Worm (Caenorhabditis elegans) whole organism, mixed stage, embryonic: Measurements from ENCODE around the gene ddo-2.

Experiments used
- bed-3 ChIP-seq: fragments of 200-800 bp; sonication (Bioruptor generic); optimal IDR thresholded peaks from 3 replicates; lab custom pipeline; 2018; ENCODE audit warnings: mild to moderate bottlenecking, missing genetic modification characterization, moderate library complexity, missing compliant biosample characterization
- blmp-1 ChIP-seq: fragments of 150-350 bp; optimal IDR thresholded peaks from 2 replicates; lab custom pipeline; 2014; ENCODE audit warnings: missing biosample characterization, missing genetic modification characterization
- ceh-39 ChIP-seq: fragments of 150-350 bp; optimal IDR thresholded peaks from 2 replicates; lab custom pipeline; 2014; ENCODE audit warnings: missing biosample characterization, missing genetic modification characterization
- ceh-43 ChIP-seq: fragments of 200-800 bp; sonication (Bioruptor generic); optimal IDR thresholded peaks from 2 replicates; lab custom pipeline; 2018; ENCODE audit warnings: mild to moderate bottlenecking, missing genetic modification characterization, moderate library complexity, missing compliant biosample characterization
- ces-1 ChIP-seq: fragments of 150-350 bp; optimal IDR thresholded peaks from 2 replicates; lab custom pipeline; 2014; ENCODE audit warnings: missing biosample characterization, missing genetic modification reagents, missing genetic modification characterization
- cnd-1 ChIP-seq: fragments of 200-800 bp; sonication (Bioruptor generic); optimal IDR thresholded peaks from 2 replicates; lab custom pipeline; 2018; ENCODE audit warnings: mild to moderate bottlenecking, missing genetic modification characterization, missing compliant biosample characterization
- drap-1 ChIP-seq: fragments of 200-800 bp; sonication (Bioruptor generic); optimal IDR thresholded peaks from 3 replicates; lab custom pipeline; 2018; ENCODE audit warnings: mild to moderate bottlenecking, missing genetic modification characterization, missing compliant biosample characterization
- elt-1 ChIP-seq: sonication (generic microtip); optimal IDR thresholded peaks from 2 replicates; lab custom pipeline; 2017; ENCODE audit warnings: missing genetic modification characterization, mild to moderate bottlenecking, missing compliant biosample characterization, antibody characterized with exemption, moderate library complexity, borderline replicate concordance; ENCODE audit not compliant: insufficient read depth
- elt-3 ChIP-seq: fragments of 150-350 bp; optimal IDR thresholded peaks from 2 replicates; lab custom pipeline; 2014; ENCODE audit warnings: missing biosample characterization, missing genetic modification characterization
- flh-1 ChIP-seq: fragments of 200-800 bp; sonication (Bioruptor generic); optimal IDR thresholded peaks from 2 replicates; lab custom pipeline; 2018; ENCODE audit warnings: mild to moderate bottlenecking, missing genetic modification characterization, moderate library complexity, missing compliant biosample characterization
- ham-2 ChIP-seq: fragments of 200-800 bp; sonication (Bioruptor generic); optimal IDR thresholded peaks from 2 replicates; lab custom pipeline; 2018; ENCODE audit warnings: mild to moderate bottlenecking, missing genetic modification characterization, missing compliant biosample characterization
- hlh-1 ChIP-seq: fragments of 150-350 bp; optimal IDR thresholded peaks from 2 replicates; lab custom pipeline; 2014; ENCODE audit warnings: missing biosample characterization, missing genetic modification reagents, missing genetic modification characterization
- lin-32 ChIP-seq: fragments of 200-800 bp; sonication (Bioruptor generic); optimal IDR thresholded peaks from 2 replicates; lab custom pipeline; 2018; ENCODE audit warnings: mild to moderate bottlenecking, missing genetic modification characterization, missing compliant biosample characterization
- mab-5 ChIP-seq: fragments of 150-350 bp; optimal IDR thresholded peaks from 2 replicates; lab custom pipeline; 2014; ENCODE audit warnings: missing biosample characterization, missing genetic modification characterization
- mep-1 ChIP-seq: fragments of 150-350 bp; optimal IDR thresholded peaks from 2 replicates; lab custom pipeline; 2017; ENCODE audit warnings: missing biosample characterization, missing genetic modification reagents, missing genetic modification characterization, inconsistent platforms
- mls-2 ChIP-seq: sonication (generic microtip); optimal IDR thresholded peaks from 2 replicates; lab custom pipeline; 2016; ENCODE audit warnings: mild to moderate bottlenecking, missing genetic modification characterization, moderate library complexity, missing compliant biosample characterization
- nhr-12 ChIP-seq: fragments of 150-350 bp; optimal IDR thresholded peaks from 2 replicates; lab custom pipeline; 2014; ENCODE audit warnings: missing biosample characterization, missing genetic modification characterization
- nhr-2 ChIP-seq: fragments of 150-350 bp; optimal IDR thresholded peaks from 2 replicates; lab custom pipeline; 2014; ENCODE audit warnings: missing biosample characterization, missing genetic modification characterization
- nhr-237 ChIP-seq: fragments of 150-350 bp; optimal IDR thresholded peaks from 2 replicates; lab custom pipeline; 2014; ENCODE audit warnings: missing biosample characterization, missing genetic modification characterization
- nhr-28 ChIP-seq: fragments of 150-350 bp; optimal IDR thresholded peaks from 2 replicates; lab custom pipeline; 2014; ENCODE audit warnings: missing biosample characterization, missing genetic modification characterization
- nhr-76 ChIP-seq: sonication (generic microtip); optimal IDR thresholded peaks from 2 replicates; lab custom pipeline; 2017; ENCODE audit warnings: missing biosample characterization, missing genetic modification characterization
- pha-4 ChIP-seq: fragments of 150-350 bp; optimal IDR thresholded peaks from 2 replicates; lab custom pipeline; 2018; ENCODE audit warnings: missing biosample characterization, missing genetic modification reagents, missing genetic modification characterization
- sem-2 ChIP-seq: fragments of 200-800 bp; sonication (Bioruptor generic); optimal IDR thresholded peaks from 2 replicates; lab custom pipeline; 2018; ENCODE audit warnings: mild to moderate bottlenecking, missing genetic modification characterization, missing compliant biosample characterization
- snpc-4 ChIP-seq: fragments of 150-350 bp; optimal IDR thresholded peaks from 2 replicates; lab custom pipeline; 2014; ENCODE audit warnings: missing biosample characterization, missing genetic modification characterization
- sptf-1 ChIP-seq: sonication (generic microtip); optimal IDR thresholded peaks from 2 replicates; lab custom pipeline; 2017; ENCODE audit warnings: mild to moderate bottlenecking, missing genetic modification characterization, moderate library complexity, missing compliant biosample characterization
- tbx-8 ChIP-seq: fragments of 200-800 bp; sonication (Bioruptor generic); optimal IDR thresholded peaks from 2 replicates; lab custom pipeline; 2018; ENCODE audit warnings: mild to moderate bottlenecking, missing genetic modification characterization, moderate library complexity, missing compliant biosample characterization
- unc-120 ChIP-seq: sonication (generic microtip); optimal IDR thresholded peaks from 2 replicates; lab custom pipeline; 2017; ENCODE audit warnings: missing genetic modification characterization, missing compliant biosample characterization; ENCODE audit not compliant: poor library complexity, severe bottlenecking
- zip-8 ChIP-seq: fragments of 150-350 bp; optimal IDR thresholded peaks from 2 replicates; lab custom pipeline; 2014; ENCODE audit warnings: missing biosample characterization, missing genetic modification characterization
- ztf-11 ChIP-seq: fragments of 150-350 bp; optimal IDR thresholded peaks from 2 replicates; lab custom pipeline; 2014; ENCODE audit warnings: missing biosample characterization, missing genetic modification characterization

The ddo-2 gene

ce11 chrV:7435376-7436204 lies at the start of gene ddo-2, which contains the start of gene F25E5.8:
Gene ddo-2, minus strand, starts transcription at chrV:7435705.
Gene F25E5.8, plus strand, starts transcription at chrV:7435930.
- TF ChIP-seq elt-1 (tag; lab: Kevin White, UChicago): no peak
- no peak for TF ChIP-seq ceh-43 (GFP tag; lab: Kevin White, UChicago)
- TF ChIP-seq cnd-1 (tag; lab: Kevin White, UChicago): no peak
- TF ChIP-seq ces-1: no peak
- no peak for TF ChIP-seq ceh-39 (tag; lab: Kevin White, UChicago)
- TF ChIP-seq nhr-237 (tag; lab: Kevin White, UChicago): no peak
- no peak for TF ChIP-seq unc-120 (tag; lab: Kevin White, UChicago)
- no peak for TF ChIP-seq zip-8 (tag; lab: Kevin White, UChicago)
- TF ChIP-seq lin-32 (GFP tag; lab: Kevin White, UChicago): no peak
- TF ChIP-seq bed-3 (GFP tag; lab: Kevin White, UChicago): no peak

DNA sequence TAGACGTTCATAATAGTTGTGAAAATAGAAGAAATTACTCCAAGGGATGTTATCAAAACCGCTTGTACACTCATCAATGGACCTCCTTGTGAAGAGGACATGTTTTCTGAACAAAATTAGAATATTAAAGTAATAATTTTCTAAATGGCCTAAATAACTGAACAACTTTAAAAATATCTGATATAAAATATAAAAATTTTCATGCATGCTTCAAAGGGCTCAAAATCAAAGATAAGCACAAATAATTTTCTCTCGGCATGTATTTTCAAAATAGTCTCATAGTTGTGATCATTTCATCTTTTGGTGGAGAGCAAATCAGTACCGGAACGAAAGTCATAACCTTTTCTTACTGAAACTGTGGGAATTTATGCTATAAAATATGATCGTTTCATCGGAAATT lies 49.5 kb upstream of the ddo-2 start, which contains the start of gene srbc-8:
srbc-8 (minus strand) TSS at position 101 of the 400 bp plus-strand sequence.
- TF ChIP-seq ztf-11 (no peak), tbx-8 (GFP tag; lab: Kevin White, UChicago) (no peak), mls-2 (tag; lab: Kevin White, UChicago) (no peak), elt-1 (tag; lab: Kevin White, UChicago) (no peak), nhr-12 (no peak), nhr-2 (no peak), mep-1 (tag; lab: Kevin White, UChicago) (no peak), unc-120 (tag; lab: Kevin White, UChicago) (no peak), sptf-1 (tag; lab: Kevin White, UChicago) (no peak), cnd-1 (tag; lab: Kevin White, UChicago) (no peak), bed-3 (GFP tag; lab: Kevin White, UChicago) (no peak), snpc-4 (no peak), nhr-76 (tag; lab: Kevin White, UChicago) (no peak), drap-1 (GFP tag; lab: Kevin White, UChicago) (no peak), zip-8 (tag; lab: Kevin White, UChicago) (no peak), blmp-1 (no peak), hlh-1 (tag; lab: Kevin White, UChicago) (no peak)

DNA sequence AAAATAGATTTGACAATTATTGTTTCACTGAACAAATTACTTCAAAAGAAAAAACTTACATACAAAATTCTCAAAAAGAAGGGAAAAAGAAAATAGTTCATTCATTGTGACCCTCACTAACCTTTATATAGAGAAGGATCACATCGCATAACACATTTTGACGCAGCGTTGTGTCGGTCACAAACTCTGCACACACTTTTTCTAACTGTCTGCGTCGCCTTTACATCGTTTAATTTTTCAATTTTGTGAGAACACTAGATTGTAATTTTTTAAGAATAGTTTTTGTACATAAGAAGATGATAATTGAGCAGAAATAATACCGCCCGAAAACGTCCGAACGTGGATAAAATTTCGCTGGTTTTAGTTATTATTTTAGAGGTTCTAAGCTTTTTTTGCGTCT lies 45.4 kb upstream of the ddo-2 start, which contains the start of gene C18B10.6:
C18B10.6 (minus strand) TSS at position 101 of the 400 bp plus-strand sequence.
- TF ChIP-seq mab-5 (no peak), pha-4 (no peak), nhr-28 (tag; lab: Kevin White, UChicago) (no peak), elt-1 (tag; lab: Kevin White, UChicago) (no peak), lin-32 (GFP tag; lab: Kevin White, UChicago) (no peak), nhr-76 (tag; lab: Kevin White, UChicago) (no peak), drap-1 (GFP tag; lab: Kevin White, UChicago) (no peak), ztf-11 (no peak), hlh-1 (tag; lab: Kevin White, UChicago) (no peak), elt-3 (tag; lab: Kevin White, UChicago) (no peak), tbx-8 (GFP tag; lab: Kevin White, UChicago) (no peak), nhr-12 (no peak), mls-2 (tag; lab: Kevin White, UChicago) (no peak), unc-120 (tag; lab: Kevin White, UChicago) (no peak), mep-1 (tag; lab: Kevin White, UChicago) (no peak)

ce11 chrV:7478404-7478803 lies 42.9 kb upstream of the ddo-2 start, which contains the start of gene str-190:
Gene str-190, minus strand, starts transcription at chrV:7478504.
- no peak for TF ChIP-seq flh-1 (GFP tag; lab: Kevin White, UChicago)
- no peak for TF ChIP-seq mep-1 (tag; lab: Kevin White, UChicago)

DNA sequence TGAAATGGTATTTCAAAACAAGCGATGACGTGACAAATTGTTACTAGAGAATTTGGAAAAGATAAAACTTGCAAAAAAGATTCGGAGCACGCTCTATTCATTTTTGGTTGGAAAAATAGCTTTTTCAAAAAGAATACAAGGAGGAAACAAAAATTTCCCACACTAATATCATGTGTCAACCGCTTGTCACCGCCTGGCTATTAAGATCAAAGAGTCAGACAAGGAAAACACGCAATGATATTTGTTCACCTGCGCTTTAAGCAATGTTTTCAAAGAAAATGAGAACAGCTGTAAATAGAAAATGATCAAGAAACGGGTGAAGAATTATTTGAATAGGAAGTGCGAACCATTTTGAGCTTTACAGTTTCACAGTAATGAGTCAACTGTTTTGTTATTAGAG lies 41.3 kb upstream of the ddo-2 start, which contains the start of gene srh-125:
srh-125 (minus strand) TSS at position 101 of the 400 bp plus-strand sequence.
- TF ChIP-seq elt-3 (tag; lab: Kevin White, UChicago) (no peak), sptf-1 (tag; lab: Kevin White, UChicago) (no peak), ham-2 (no peak), sem-2 (GFP tag; lab: Kevin White, UChicago) (no peak), flh-1 (GFP tag; lab: Kevin White, UChicago) (no peak), cnd-1 (tag; lab: Kevin White, UChicago) (no peak), snpc-4 (no peak), nhr-12 (no peak), nhr-237 (tag; lab: Kevin White, UChicago) (no peak)
